Fruit fly (Drosophila melanogaster) whole organism, embryonic: ENCODE data around the gene Shc.

Experiments
- Asciz ChIP-seq: fragments of 200-800 bp; sonication (Bioruptor generic); optimal IDR thresholded peaks from 2 replicates; lab custom pipeline; 2017; ENCODE audit warnings: missing biosample characterization, mild to moderate bottlenecking, missing genetic modification characterization, missing genetic modification reagents
- CG10431 ChIP-seq: fragments of 200-800 bp; sonication (Bioruptor generic); optimal IDR thresholded peaks from 3 replicates; lab custom pipeline; 2018; ENCODE audit warnings: missing biosample characterization, mild to moderate bottlenecking, missing genetic modification characterization
- CG10654 ChIP-seq: fragments of 200-800 bp; sonication (Bioruptor generic); optimal IDR thresholded peaks from 2 replicates; lab custom pipeline; 2016; ENCODE audit warnings: missing biosample characterization, missing genetic modification characterization
- CG12769 ChIP-seq: fragments of 200-800 bp; sonication (Bioruptor generic); optimal IDR thresholded peaks from 2 replicates; lab custom pipeline; 2019; ENCODE audit warnings: missing biosample characterization, mild to moderate bottlenecking, missing genetic modification characterization, moderate library complexity
- CG14667 ChIP-seq: fragments of 200-800 bp; sonication (Bioruptor generic); IDR thresholded peaks from 2 replicates; pipeline ENCODE4 v1.3.6; 2022; ENCODE audit warnings: missing biosample characterization, missing genetic modification characterization
- CG15011 ChIP-seq: fragments of 200-800 bp; sonication (Bioruptor generic); optimal IDR thresholded peaks from 3 replicates; lab custom pipeline; 2018; ENCODE audit warnings: missing biosample characterization, mild to moderate bottlenecking, missing genetic modification characterization
- CG15601 ChIP-seq: fragments of 200-800 bp; sonication (Bioruptor generic); optimal IDR thresholded peaks from 3 replicates; lab custom pipeline; 2019; ENCODE audit warnings: missing biosample characterization, mild to moderate bottlenecking, missing genetic modification characterization, moderate library complexity
- CG17802 ChIP-seq: fragments of 200-800 bp; sonication (Bioruptor generic); optimal IDR thresholded peaks from 2 replicates; lab custom pipeline; 2018; ENCODE audit warnings: missing biosample characterization, mild to moderate bottlenecking, missing genetic modification characterization, moderate library complexity
- CG2129 ChIP-seq: fragments of 200-800 bp; sonication (Bioruptor generic); IDR thresholded peaks from 2 replicates; pipeline ENCODE4 v1.3.6; 2022; ENCODE audit warnings: missing biosample characterization, missing genetic modification characterization; ENCODE audit not compliant: partially characterized antibody
- CG31441 ChIP-seq: fragments of 200-800 bp; sonication (Bioruptor generic); IDR thresholded peaks from 2 replicates; pipeline ENCODE4 v1.3.6; 2022; ENCODE audit warnings: missing biosample characterization, missing genetic modification characterization
- CG32767 ChIP-seq: fragments of 200-800 bp; sonication (Bioruptor generic); IDR thresholded peaks from 2 replicates; pipeline ENCODE4 v1.3.6; 2022; ENCODE audit warnings: missing biosample characterization, missing genetic modification characterization
- CG3407 ChIP-seq: fragments of 200-800 bp; sonication (Bioruptor generic); optimal IDR thresholded peaks from 2 replicates; lab custom pipeline; 2018; ENCODE audit warnings: missing biosample characterization, mild to moderate bottlenecking, missing genetic modification characterization
- CG4404 ChIP-seq: fragments of 200-800 bp; sonication (Bioruptor generic); IDR thresholded peaks from 2 replicates; pipeline ENCODE4 v1.3.6; 2022; ENCODE audit warnings: missing biosample characterization, missing genetic modification characterization
- CG4854 ChIP-seq: fragments of 200-800 bp; sonication (Bioruptor generic); optimal IDR thresholded peaks from 2 replicates; lab custom pipeline; 2016; ENCODE audit warnings: missing biosample characterization, missing genetic modification characterization, inconsistent platforms
- CG8765 ChIP-seq: fragments of 200-800 bp; sonication (Bioruptor generic); IDR thresholded peaks from 2 replicates; pipeline ENCODE4 v1.3.6; 2022; ENCODE audit warnings: missing biosample characterization, missing genetic modification characterization
- CkIIα-i1 ChIP-seq: fragments of 200-800 bp; sonication (Bioruptor generic); IDR thresholded peaks from 2 replicates; pipeline ENCODE4 v1.3.6; 2022; ENCODE audit warnings: missing biosample characterization, missing genetic modification characterization
- Dfd ChIP-seq, 2 experiments: fragments of >200 bp; optimal IDR thresholded peaks; 2 replicates each; lab custom pipeline; 2017; ENCODE audit warnings: missing biosample characterization in 2 of 2, missing genetic modification characterization in 2 of 2
- Ets65A ChIP-seq: fragments of 200-800 bp; sonication (Bioruptor generic); peaks from one replicate; lab custom pipeline; 2016; ENCODE audit warnings: missing biosample characterization, missing genetic modification characterization
- H2.0 ChIP-seq: fragments of 200-800 bp; sonication (Bioruptor generic); IDR thresholded peaks from 2 replicates; pipeline ENCODE4 v1.3.6; 2022; ENCODE audit warnings: missing biosample characterization, missing genetic modification characterization
- HHEX ChIP-seq: fragments of 200-800 bp; sonication (Bioruptor generic); optimal IDR thresholded peaks from 3 replicates; lab custom pipeline; 2017; ENCODE audit warnings: missing biosample characterization, mild to moderate bottlenecking, missing genetic modification characterization, missing genetic modification reagents
- HmgZ ChIP-seq: fragments of 200-800 bp; sonication (Bioruptor generic); optimal IDR thresholded peaks from 2 replicates; lab custom pipeline; 2018; ENCODE audit warnings: missing biosample characterization, mild to moderate bottlenecking, missing genetic modification characterization
- Hmx ChIP-seq: fragments of 200-800 bp; sonication (Bioruptor generic); optimal IDR thresholded peaks from 2 replicates; lab custom pipeline; 2016; ENCODE audit warnings: missing biosample characterization, missing genetic modification characterization
- Hr51 ChIP-seq, 2 experiments: fragments of 200-800 bp; sonication (Bioruptor generic); optimal IDR thresholded peaks; 2 replicates in 1 of 2; 3 replicates in 1 of 2; lab custom pipeline; 2016 to 2018; ENCODE audit warnings: missing biosample characterization in 2 of 2, missing genetic modification characterization in 2 of 2, mild to moderate bottlenecking in 1 of 2, moderate library complexity in 1 of 2
- MESR4 ChIP-seq: fragments of 200-800 bp; sonication (Bioruptor generic); optimal IDR thresholded peaks from 2 replicates; lab custom pipeline; 2018; ENCODE audit warnings: missing biosample characterization, mild to moderate bottlenecking, missing genetic modification characterization, moderate library complexity
- Med ChIP-seq: fragments of 200-800 bp; sonication (Bioruptor generic); peaks from one replicate; lab custom pipeline; 2016; ENCODE audit warnings: missing biosample characterization, missing genetic modification characterization, mild to moderate bottlenecking, inconsistent platforms, moderate library complexity
- Meics ChIP-seq: fragments of 200-800 bp; sonication (Bioruptor generic); optimal IDR thresholded peaks from 2 replicates; lab custom pipeline; 2017; ENCODE audit warnings: missing biosample characterization, mild to moderate bottlenecking, missing genetic modification characterization
- Mes4 ChIP-seq: fragments of 200-800 bp; sonication (Bioruptor generic); optimal IDR thresholded peaks from 2 replicates; lab custom pipeline; 2016; ENCODE audit warnings: missing biosample characterization, missing genetic modification characterization
- NFAT ChIP-seq: fragments of 200-800 bp; sonication (Bioruptor generic); IDR thresholded peaks from 2 replicates; pipeline ENCODE4 v1.3.6; 2022; ENCODE audit warnings: missing biosample characterization, missing genetic modification characterization
- Sry-δ ChIP-seq: fragments of 200-800 bp; sonication (Bioruptor generic); optimal IDR thresholded peaks from 2 replicates; lab custom pipeline; 2016; ENCODE audit warnings: missing biosample characterization, missing genetic modification characterization
- Taf1 ChIP-seq: fragments of 200-800 bp; sonication (Bioruptor generic); IDR thresholded peaks from 2 replicates; pipeline ENCODE4 v1.3.6; 2022; ENCODE audit warnings: missing biosample characterization, missing genetic modification characterization
- Tbp ChIP-seq: fragments of >200 bp; optimal IDR thresholded peaks from 2 replicates; lab custom pipeline; 2018; ENCODE audit warnings: missing biosample characterization, missing genetic modification characterization
- Xrp1 ChIP-seq: fragments of 200-800 bp; sonication (Bioruptor generic); IDR thresholded peaks from 2 replicates; pipeline ENCODE4 v1.3.6; 2022; ENCODE audit warnings: missing biosample characterization, missing genetic modification characterization
- bigmax ChIP-seq: fragments of 200-800 bp; sonication (Bioruptor generic); optimal IDR thresholded peaks from 2 replicates; lab custom pipeline; 2018; ENCODE audit warnings: missing biosample characterization, mild to moderate bottlenecking, missing genetic modification characterization
- caup ChIP-seq: fragments of 200-800 bp; sonication (Bioruptor generic); optimal IDR thresholded peaks from 3 replicates; lab custom pipeline; 2017; ENCODE audit warnings: missing biosample characterization, mild to moderate bottlenecking, missing genetic modification characterization, moderate library complexity; ENCODE audit not compliant: severe bottlenecking
- crp ChIP-seq, 2 experiments: fragments of 200-800 bp; sonication (Bioruptor generic); optimal IDR thresholded peaks; 2 replicates in 1 of 2; 3 replicates in 1 of 2; lab custom pipeline; 2017; ENCODE audit warnings: missing biosample characterization in 2 of 2, missing genetic modification characterization in 2 of 2, mild to moderate bottlenecking in 1 of 2, moderate library complexity in 1 of 2
- disco-r ChIP-seq: fragments of 200-800 bp; sonication (Bioruptor generic); optimal IDR thresholded peaks from 2 replicates; lab custom pipeline; 2016; ENCODE audit warnings: missing biosample characterization, missing genetic modification characterization
- ewg ChIP-seq: fragments of 200-800 bp; sonication (Bioruptor generic); optimal IDR thresholded peaks from 3 replicates; lab custom pipeline; 2017; ENCODE audit warnings: mild to moderate bottlenecking, missing biosample characterization, missing genetic modification reagents, missing genetic modification characterization
- eyg ChIP-seq: fragments of 200-800 bp; sonication (Bioruptor generic); optimal IDR thresholded peaks from 3 replicates; lab custom pipeline; 2016; ENCODE audit warnings: missing biosample characterization, missing genetic modification characterization
- hth ChIP-seq: fragments of >200 bp; optimal IDR thresholded peaks from 2 replicates; lab custom pipeline; 2017; ENCODE audit warnings: inconsistent platforms
- jigr1 ChIP-seq: fragments of 200-800 bp; sonication (Bioruptor generic); IDR thresholded peaks from 3 replicates; pipeline ENCODE4 v1.3.6; 2022; ENCODE audit warnings: missing biosample characterization, missing genetic modification characterization
- lov ChIP-seq, 2 experiments: fragments of 200-800 bp in 1 of 2; fragments of >200 bp in 1 of 2; sonication (Bioruptor generic) in 1 of 2; IDR thresholded peaks in 1 of 2; optimal IDR thresholded peaks in 1 of 2; 2 replicates in 1 of 2; 3 replicates in 1 of 2; pipeline versions ENCODE4 v1.3.6 to Lab custom; 2017 to 2022; ENCODE audit warnings: missing biosample characterization in 1 of 2, missing genetic modification characterization in 1 of 2
- nerfin-1 ChIP-seq: fragments of 200-800 bp; sonication (Bioruptor generic); optimal IDR thresholded peaks from 3 replicates; lab custom pipeline; 2019; ENCODE audit warnings: missing biosample characterization, mild to moderate bottlenecking, missing genetic modification characterization, moderate library complexity
- otp ChIP-seq: fragments of 200-800 bp; sonication (Bioruptor generic); IDR thresholded peaks from 3 replicates; pipeline ENCODE4, ENCODE4 v1.3.6; 2022; ENCODE audit warnings: missing biosample characterization, missing genetic modification characterization
- p53 ChIP-seq: fragments of 200-800 bp; sonication (Bioruptor generic); optimal IDR thresholded peaks from 2 replicates; lab custom pipeline; 2016; ENCODE audit warnings: missing biosample characterization, missing genetic modification characterization
- ranshi ChIP-seq: fragments of 200-800 bp; sonication (Bioruptor generic); IDR thresholded peaks from 2 replicates; pipeline ENCODE4 v1.3.6; 2022; ENCODE audit warnings: missing biosample characterization, missing genetic modification characterization
- schlank ChIP-seq: fragments of 200-800 bp; sonication (Bioruptor generic); optimal IDR thresholded peaks from 2 replicates; lab custom pipeline; 2018; ENCODE audit warnings: missing biosample characterization, mild to moderate bottlenecking, missing genetic modification characterization
- sima ChIP-seq: fragments of 200-800 bp; sonication (Bioruptor generic); optimal IDR thresholded peaks from 2 replicates; lab custom pipeline; 2016; ENCODE audit warnings: missing biosample characterization, missing genetic modification characterization
- tna ChIP-seq: fragments of 200-800 bp; sonication (Bioruptor generic); IDR thresholded peaks from 2 replicates; pipeline ENCODE4 v1.3.6; 2022; ENCODE audit warnings: missing biosample characterization, missing genetic modification characterization; ENCODE audit not compliant: partially characterized antibody
- tx ChIP-seq: fragments of 200-800 bp; sonication (Bioruptor generic); optimal IDR thresholded peaks from 2 replicates; lab custom pipeline; 2016; ENCODE audit warnings: missing biosample characterization, missing genetic modification characterization

Shc gene

DNA sequence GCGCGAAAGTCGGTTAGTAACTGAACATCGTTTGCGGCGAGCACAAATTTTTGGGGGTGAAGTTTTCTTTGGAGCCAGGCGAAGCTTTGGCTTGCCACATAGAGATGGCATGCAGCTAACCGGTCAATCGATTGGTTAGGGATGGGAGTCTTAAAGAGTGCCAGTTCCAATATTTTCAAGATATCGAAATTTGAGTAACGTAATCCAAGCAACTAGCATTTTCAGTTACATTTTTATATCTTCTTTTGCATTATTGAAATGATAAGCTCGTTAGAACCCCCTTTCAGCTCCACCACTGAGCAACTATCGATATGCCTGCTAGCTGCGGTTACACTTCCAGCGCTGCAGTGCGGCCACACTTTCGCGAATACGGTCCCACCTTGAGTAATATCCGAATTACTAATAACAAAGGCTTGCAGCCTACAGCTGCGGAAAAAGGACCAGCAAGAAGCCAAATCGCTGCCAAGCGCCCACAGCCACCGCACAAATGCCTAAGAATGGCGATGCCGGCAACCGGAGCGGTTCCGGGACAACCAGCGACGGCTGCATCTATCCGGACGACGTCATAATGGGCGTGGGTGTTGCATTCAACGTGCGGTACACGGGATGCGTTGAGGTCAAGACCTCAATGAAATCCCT is at the start of gene Shc, which contains the start of gene Atat (continued):
- TF ChIP-seq MESR4 = peak; percentile 69
- TF ChIP-seq CG31441 = peak; percentile 97
- TF ChIP-seq schlank (tag; lab: Kevin White, UChicago) = peak; percentile 98
- peak; percentile 98 for TF ChIP-seq ewg (GFP tag; lab: Kevin White, UChicago)
- peak; percentile 95 for TF ChIP-seq nerfin-1 (tag; lab: Kevin White, UChicago)
- TF ChIP-seq CG8765 (GFP tag; lab: Robert Waterston, UW) = peak; percentile 99
- peak; percentile 99 for TF ChIP-seq disco-r (GFP tag; lab: Kevin White, UChicago)
- peak; percentile 98 for TF ChIP-seq CG4854 (GFP tag; lab: Kevin White, UChicago)
- TF ChIP-seq caup (GFP tag; lab: Kevin White, UChicago) = peak; percentile 99
- peak; percentile 100 for TF ChIP-seq HmgZ (tag; lab: Kevin White, UChicago)
- TF ChIP-seq NFAT (GFP tag; lab: Robert Waterston, UW) = peak; percentile 100
- TF ChIP-seq jigr1 (GFP tag; lab: Robert Waterston, UW) = peak; percentile 100
- TF ChIP-seq crp (GFP tag; optimal IDR thresholded peaks at IDR 0.05; lab: Kevin White, UChicago) = peak in 1 of 2 experiments; percentile 77
- TF ChIP-seq CG4404 (GFP tag; lab: Robert Waterston, UW) = peak; percentile 100
- TF ChIP-seq HHEX = peak; percentile 99
- peak; percentile 100 for TF ChIP-seq Med (GFP tag; lab: Kevin White, UChicago)
- TF ChIP-seq Asciz (GFP tag; lab: Kevin White, UChicago) = peak; percentile 92
- peak; percentile 80; the same call in 1 of the 2 replicates for TF ChIP-seq tna
- TF ChIP-seq CG17802 (tag; lab: Kevin White, UChicago) = peak; percentile 93
- TF ChIP-seq lov (optimal IDR thresholded peaks at IDR 0.05; lab: Kevin White, UChicago) = no peak
- TF ChIP-seq lov (GFP tag; IDR thresholded peaks at IDR 0.05; lab: Robert Waterston, UW) = peak; percentile 99
- TF ChIP-seq CG10431 (GFP tag; lab: Kevin White, UChicago) = peak; percentile 86
- peak; percentile 100 for TF ChIP-seq tx
- TF ChIP-seq CG10654 = peak; percentile 99
- peak; percentile 72 for TF ChIP-seq bigmax (GFP tag; lab: Kevin White, UChicago)
- peak; percentile 99 for TF ChIP-seq Mes4 (GFP tag; lab: Kevin White, UChicago)
- peak; percentile 97 for TF ChIP-seq CkIIα-i1 (GFP tag; lab: Robert Waterston, UW)
- TF ChIP-seq Taf1 = peak; percentile 99
- TF ChIP-seq CG15011 (GFP tag; lab: Kevin White, UChicago) = peak; percentile 96
- peak; percentile 100 for TF ChIP-seq CG12769 (tag; lab: Kevin White, UChicago)
- peak; percentile 100 for TF ChIP-seq Sry-δ (GFP tag; lab: Kevin White, UChicago)
- TF ChIP-seq Tbp = no peak
- TF ChIP-seq Ets65A (GFP tag; lab: Kevin White, UChicago) = peak; percentile 100
- TF ChIP-seq Hr51 (GFP tag; optimal IDR thresholded peaks at IDR 0.05; lab: Kevin White, UChicago) = peak; percentile 97 to 100
- TF ChIP-seq eyg (GFP tag; lab: Kevin White, UChicago) = peak; percentile 99
- TF ChIP-seq CG2129 (GFP tag; lab: Robert Waterston, UW) = peak; percentile 76
- TF ChIP-seq ranshi (GFP tag; lab: Robert Waterston, UW) = peak; percentile 100
- TF ChIP-seq H2.0 = peak; percentile 99
- TF ChIP-seq Meics (GFP tag; lab: Kevin White, UChicago) = peak; percentile 99
- peak; percentile 98 for TF ChIP-seq CG32767
- TF ChIP-seq Xrp1 (GFP tag; lab: Robert Waterston, UW) = peak; percentile 99
- peak; percentile 99 for TF ChIP-seq otp (GFP tag; lab: Robert Waterston, UW)
- TF ChIP-seq p53 = peak; percentile 99
- no peak for TF ChIP-seq hth (lab: Kevin White, UChicago)
- peak; percentile 98 for TF ChIP-seq sima
- TF ChIP-seq CG15601 (tag; lab: Kevin White, UChicago) = peak; percentile 97
- peak; percentile 100 for TF ChIP-seq CG14667 (GFP tag; lab: Robert Waterston, UW)
- peak; percentile 97 for TF ChIP-seq Hmx (GFP tag; lab: Kevin White, UChicago)
- TF ChIP-seq Dfd (GFP tag; optimal IDR thresholded peaks at IDR 0.05; lab: Kevin White, UChicago) = peak in 1 of 2 experiments; percentile 87
- TF ChIP-seq CG3407 (GFP tag; lab: Kevin White, UChicago) = peak; percentile 92
